Worm (Caenorhabditis elegans) whole organism, dauer: ENCODE data around the gene F15E6.3.

Source experiments
- unc-62 ChIP-seq: sonication (generic microtip); optimal IDR thresholded peaks from 2 replicates; lab custom pipeline; 2017; ENCODE audit warnings: missing biosample characterization, missing genetic modification reagents, missing genetic modification characterization

F15E6.3 gene

DNA sequence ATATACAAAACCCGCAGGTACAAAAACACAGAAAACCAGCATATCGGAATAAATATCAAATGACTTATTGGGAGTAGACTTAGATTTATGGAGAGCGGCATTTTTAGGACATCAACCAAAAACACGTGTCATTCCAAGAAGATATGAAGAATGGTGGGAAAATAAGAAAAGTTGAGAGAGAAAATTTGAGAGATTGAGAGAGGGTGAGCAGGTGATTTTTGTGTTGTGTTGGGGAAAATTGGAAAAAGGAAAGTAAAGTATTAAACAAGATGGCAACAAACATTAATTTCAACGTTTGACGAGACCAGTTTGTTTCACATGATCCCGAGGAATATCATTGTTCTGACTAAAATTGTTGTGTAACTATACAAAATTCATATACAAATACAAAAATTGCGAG is 6.4 kb upstream of the F15E6.3 start, which contains the start of gene srv-4:
TSS of gene srv-4 (minus strand) at position 101 of the 400 bp plus-strand sequence.
- no peak for TF ChIP-seq unc-62 (GFP tag; lab: Kevin White, UChicago)

DNA sequence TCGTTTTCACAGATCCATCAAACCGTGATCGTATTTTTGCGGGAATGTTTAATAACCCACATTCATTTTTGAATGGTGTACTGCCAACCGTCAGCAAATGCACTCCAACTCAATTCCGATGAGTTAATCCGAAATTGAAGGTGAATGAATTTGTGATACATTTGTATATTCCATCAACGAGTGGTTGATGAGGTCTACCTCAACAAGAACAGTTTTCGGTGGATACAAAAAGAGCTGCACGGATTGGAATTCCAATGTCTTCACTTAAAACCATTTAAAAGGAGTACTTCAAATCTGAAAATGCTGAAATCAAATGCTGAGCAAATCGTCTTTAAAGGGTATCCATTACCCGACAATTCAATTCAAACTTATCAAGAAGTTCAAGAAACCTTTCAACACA is 5.4 kb upstream of the F15E6.3 start, which contains the start of gene F15E6.5:
TSS of gene F15E6.5 (plus strand) at position 301 of the 400 bp plus-strand sequence.
- TF ChIP-seq unc-62 (GFP tag; lab: Kevin White, UChicago) = no peak

DNA sequence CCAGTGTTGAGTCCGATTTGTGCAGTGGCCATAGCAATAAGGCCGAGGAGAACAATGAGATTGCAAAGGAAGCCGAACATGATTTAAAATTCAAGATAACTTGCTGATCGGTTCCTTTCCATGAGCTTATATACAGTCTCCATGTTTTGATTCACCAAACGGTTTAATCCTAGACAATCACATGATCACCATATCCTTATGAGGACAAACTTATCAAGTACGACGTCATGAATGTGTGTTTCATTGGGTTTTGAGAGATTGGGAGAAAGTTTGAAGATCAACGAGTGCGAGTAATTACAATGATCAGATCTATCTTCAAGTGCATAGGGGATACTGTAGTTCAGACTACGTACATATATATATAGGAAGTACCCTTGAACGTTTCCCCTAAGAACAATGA is 4.2 kb upstream of the F15E6.3 start, which contains the start of gene dct-7:
TSS of gene dct-7 (minus strand) at position 101 of the 400 bp plus-strand sequence.
- TF ChIP-seq unc-62 (GFP tag; lab: Kevin White, UChicago) = no peak

DNA sequence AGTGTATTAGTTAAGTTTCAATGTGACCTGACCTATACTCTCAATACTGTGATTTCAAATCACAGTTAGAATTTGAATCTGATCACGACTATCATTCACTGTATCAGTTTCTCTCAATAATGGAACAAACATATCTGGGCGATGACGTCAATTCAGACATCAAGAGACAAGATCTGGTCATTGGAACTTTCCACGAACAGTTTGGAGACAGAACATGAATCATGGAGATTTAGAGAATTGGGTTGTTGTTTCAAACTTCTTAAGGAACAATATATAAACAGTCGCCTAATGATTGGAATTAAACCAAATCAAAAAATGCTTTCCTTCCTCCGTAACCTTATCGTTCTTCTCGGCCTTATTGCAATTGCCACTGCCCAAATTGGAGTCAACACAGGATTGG is 3.5 kb upstream of the F15E6.3 start, which contains the start of gene F15E6.4:
TSS of gene F15E6.4 (plus strand) at position 301 of the 400 bp plus-strand sequence.
- TF ChIP-seq unc-62 (GFP tag; lab: Kevin White, UChicago) = no peak

DNA sequence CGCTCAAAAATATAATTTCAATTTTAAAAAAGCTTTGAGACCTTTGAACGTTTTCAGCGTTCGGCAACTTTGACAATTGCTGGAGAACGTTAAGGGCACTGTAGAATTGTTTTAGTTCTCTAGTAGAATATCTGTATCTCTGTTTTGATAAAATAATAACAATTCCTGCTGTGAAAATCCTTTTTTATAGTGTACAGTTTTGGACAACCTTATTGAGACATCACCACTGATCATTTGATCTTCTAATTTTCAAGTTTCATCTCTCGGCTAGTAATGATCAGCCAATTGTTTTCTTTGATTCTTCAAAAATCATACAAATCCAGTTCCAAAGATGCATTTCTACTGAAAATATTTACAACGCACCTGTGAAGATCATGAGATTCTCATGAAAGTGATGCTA is 2.1 kb upstream of the F15E6.3 start, which contains the start of gene F15E6.10:
TSS of gene F15E6.10 (plus strand) at position 301 of the 400 bp plus-strand sequence.
- TF ChIP-seq unc-62 (GFP tag; lab: Kevin White, UChicago) = no peak

DNA sequence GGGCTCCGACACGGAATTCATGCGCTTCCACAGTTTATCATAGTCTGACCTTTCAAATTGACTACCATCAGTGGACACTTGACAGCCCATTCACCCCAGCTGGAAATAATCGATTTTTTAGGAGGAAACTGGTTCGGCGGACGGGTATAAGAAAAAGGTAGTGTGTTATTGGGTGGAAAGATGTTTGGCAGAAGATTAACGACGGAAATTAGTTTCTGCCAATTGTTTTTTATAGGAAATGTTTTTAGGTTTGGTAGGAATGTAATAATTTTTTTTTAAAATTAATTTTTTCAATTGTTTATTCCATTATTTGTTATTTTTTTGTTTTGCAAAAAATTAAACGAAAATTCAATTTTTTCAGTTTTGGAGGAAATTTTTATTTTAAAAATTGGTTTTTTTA is 4.3 kb downstream of the F15E6.3 start, which contains the start of gene F15E6.9:
TSS of gene F15E6.9 (minus strand) at position 101 of the 400 bp plus-strand sequence.
- TF ChIP-seq unc-62 (GFP tag; lab: Kevin White, UChicago) = no peak

DNA sequence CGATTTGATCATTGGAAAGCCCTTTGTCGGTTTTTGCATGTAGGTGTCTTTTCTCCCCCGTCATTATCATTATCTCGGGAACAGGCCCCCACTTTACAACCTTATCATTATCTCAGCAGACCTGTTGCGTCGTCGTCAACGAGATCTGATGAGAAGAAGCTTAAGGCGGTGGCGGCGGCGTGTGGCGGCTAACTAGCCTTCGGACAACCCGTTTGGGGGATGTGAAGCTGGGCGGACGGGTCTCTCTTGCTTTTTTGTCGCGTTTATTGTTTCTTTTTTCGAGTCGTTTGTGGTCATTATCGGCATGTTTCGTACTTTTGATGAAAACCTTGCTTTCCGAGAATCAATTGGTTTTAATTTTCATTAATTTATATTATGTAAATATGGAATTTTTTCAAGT is 5.3 kb downstream of the F15E6.3 start:
- TF ChIP-seq unc-62 (GFP tag; lab: Kevin White, UChicago) = no peak

DNA sequence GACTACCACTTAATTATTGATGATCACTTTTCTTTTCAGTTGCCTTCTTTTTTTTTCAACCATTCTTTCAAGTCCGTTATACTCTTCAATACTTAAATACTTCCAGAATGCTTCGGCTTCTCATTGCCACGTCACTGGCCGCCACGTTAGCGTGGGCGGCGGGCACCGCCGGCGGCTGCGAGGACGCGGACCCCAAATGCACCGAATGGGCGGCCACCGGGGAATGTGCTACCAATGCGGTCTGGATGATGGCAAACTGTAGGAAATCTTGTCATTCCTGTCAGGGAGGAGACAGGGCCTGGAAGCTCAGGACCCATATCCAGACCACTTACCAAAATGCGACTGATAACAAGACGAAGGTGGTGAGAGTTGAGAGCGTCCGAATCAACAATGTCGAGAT is 6.5 kb downstream of the F15E6.3 start, which contains the start of gene lgc-22:
TSS of gene lgc-22 (plus strand) at position 105 of the 400 bp plus-strand sequence.
- TF ChIP-seq unc-62 (GFP tag; lab: Kevin White, UChicago) = no peak

DNA sequence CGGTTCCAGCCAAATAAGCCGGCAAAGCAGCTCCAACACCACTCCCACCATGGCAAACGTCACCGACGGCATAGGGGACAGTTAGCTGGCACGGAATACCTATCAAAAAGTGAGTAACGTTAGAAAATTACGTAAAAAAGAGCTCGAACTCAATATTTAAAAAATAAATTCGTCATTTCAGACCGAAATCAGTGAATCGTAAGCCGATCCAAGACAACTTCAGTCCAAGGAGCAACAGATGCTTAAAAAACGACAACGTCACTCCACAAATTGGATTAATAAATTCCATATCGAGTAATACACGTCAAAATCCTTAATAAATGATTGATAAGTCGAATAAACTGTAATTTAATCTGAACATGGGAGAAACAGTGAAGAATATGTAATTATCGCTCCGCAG is 11.6 kb downstream of the F15E6.3 start:
- no peak for TF ChIP-seq unc-62 (GFP tag; lab: Kevin White, UChicago)

DNA sequence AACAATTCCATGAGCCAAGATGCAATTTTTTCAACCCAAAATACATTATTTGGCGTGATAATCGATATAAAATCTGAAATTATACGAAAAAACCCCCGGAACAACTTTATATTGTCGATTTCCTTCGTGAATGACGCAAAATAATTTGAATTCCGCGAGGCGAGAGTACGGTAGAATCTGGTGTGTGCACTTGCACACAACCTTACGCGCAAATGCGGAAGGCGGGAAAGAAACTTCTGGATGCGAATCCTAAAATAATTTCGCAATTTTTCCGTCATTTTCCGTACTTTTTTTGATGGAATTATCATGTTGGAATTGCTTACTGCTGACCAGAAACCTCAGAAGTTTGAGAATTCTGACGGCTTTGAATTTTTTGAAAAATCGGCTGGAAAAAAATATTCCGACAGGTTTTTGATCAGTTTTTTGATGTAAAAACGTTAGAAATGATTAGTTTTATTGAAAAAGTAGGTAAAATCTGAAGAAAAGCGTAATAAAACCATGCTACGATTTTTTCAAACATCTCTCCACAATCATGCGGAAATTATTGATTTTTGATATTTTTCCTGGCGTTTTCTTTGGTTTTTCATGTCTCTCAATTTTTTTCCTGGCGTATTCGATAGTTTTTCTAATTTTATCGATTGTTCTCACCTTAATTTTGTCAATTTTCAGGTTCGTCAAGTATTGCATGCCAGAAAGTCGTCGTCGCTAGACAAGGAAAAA is 12.7 kb downstream of the F15E6.3 start, which contains the start of gene set-9:
TSS of gene set-9 (plus strand) at position 670 of the 720 bp plus-strand sequence.
- TF ChIP-seq unc-62 (GFP tag; lab: Kevin White, UChicago) = no peak

DNA sequence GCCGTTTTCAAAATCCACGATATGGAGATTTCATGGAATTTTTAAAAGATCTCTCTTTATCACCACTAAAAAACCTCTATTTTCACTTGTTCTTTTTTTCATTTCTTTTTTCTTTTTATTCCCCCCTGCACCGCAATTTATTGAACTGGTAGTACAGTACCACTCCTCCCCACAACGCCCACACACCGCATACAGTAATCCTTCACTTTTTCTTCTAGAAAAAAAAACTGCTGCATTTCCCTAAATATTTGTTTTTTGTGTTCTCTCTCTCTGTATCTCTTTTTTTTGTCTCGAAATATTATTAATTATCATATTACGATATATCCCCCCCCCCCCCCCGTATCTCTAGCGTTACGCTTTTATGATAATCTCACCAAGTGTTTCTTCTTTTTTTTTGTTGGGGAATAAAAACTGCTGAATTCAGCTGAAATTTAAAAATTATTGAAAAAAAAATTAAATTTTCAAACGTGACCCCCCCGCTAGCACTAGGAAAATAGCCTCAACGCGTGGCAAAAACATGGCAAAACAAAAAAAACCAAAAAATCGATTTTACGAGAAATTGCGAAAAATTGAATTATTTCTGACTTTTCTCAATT is 22.2 kb downstream of the F15E6.3 start, which contains the start of gene Y24D9B.1:
TSS of gene Y24D9B.1 (plus strand) at position 546 of the 596 bp plus-strand sequence.
- TF ChIP-seq unc-62 (GFP tag; lab: Kevin White, UChicago) = no peak

DNA sequence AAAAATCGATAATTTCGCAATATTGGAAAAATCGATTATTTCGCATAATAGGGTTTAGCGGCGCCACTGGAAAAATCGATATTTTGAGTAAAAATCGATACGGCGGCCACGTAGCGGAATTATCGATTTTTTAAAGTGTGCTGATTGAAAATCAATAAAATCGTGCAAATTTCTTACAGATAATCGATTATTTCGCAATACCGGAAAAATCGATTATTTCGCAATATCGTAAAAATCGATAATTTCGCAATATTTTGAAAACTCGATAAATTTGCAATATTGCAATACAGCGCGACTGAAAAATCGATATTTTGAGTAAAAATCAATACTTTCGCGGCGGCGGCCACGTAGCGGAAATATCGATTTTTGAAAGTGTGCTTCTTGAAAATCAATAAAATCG is 22.9 kb downstream of the F15E6.3 start:
- no peak for TF ChIP-seq unc-62 (GFP tag; lab: Kevin White, UChicago)

DNA sequence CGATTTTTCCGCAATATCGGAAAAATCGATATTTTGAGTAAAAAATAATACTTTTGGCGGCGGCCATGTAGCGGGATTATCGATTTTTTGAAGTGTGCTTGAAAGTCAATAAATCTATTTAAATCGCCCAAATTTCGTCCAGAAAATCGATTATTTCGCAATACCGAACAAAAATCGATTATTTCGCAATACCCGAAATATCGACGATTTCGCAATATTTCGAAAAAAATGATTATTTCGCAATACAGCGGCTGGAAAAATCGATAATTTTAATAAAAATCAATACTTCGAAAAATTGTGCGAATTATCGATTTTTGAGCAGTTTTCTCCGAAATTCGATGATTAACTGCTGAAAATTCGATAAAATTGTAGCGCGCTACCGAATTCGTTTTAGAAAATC is 23.4 kb downstream of the F15E6.3 start:
- TF ChIP-seq unc-62 (GFP tag; lab: Kevin White, UChicago) = no peak

DNA sequence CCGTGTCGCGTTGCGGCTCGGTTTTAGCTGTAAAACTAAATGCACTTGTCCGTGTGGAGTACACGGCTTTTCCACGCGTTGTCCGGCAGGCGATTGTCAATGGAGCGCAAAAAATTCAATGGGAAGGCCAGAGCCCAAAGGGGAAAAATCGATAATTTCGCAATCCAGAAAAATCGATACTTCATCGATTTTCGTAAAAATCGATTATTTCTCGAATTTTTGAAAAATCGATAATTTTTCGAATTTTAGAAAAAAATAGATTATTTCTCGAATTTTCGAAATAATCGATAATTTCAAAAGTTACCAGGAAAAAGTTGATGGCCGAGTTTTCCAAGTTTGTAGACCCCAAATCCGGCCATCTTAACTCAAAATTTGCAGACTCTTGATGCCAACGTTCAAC is 24.8 kb downstream of the F15E6.3 start:
- TF ChIP-seq unc-62 (GFP tag; lab: Kevin White, UChicago) = no peak

DNA sequence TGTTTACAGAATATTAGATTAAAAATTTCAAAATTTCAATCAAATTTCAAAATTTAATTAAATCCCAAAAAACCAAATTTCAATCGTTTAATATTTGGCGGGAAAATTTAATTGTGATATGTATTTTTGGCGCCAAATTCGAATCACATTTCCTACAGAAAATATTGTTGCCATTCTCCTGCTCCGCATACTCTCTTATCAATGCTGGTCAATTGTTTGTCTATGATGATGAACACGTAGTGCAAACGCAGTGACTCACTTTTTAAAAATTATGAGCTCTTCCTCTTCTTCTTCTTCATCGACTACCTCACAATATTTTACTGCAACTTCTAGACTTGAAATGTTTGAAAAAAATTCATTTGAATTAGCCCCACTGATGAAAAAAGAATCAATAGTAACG is 31.8 kb downstream of the F15E6.3 start, which contains the start of gene trpl-2:
TSS of gene trpl-2 (plus strand) at position 210 of the 400 bp plus-strand sequence.
- TF ChIP-seq unc-62 (GFP tag; lab: Kevin White, UChicago) = no peak
